Fruit fly (Drosophila melanogaster) whole organism, embryonic: ENCODE data around the gene Upf2.

Source experiments
- Ada2b ChIP-seq: fragments of 200-800 bp; sonication (Bioruptor generic); IDR thresholded peaks from 2 replicates; pipeline ENCODE4 v1.3.6; 2022; ENCODE audit warnings: missing biosample characterization, missing genetic modification characterization
- Awh ChIP-seq: fragments of 200-800 bp; sonication (Bioruptor generic); IDR thresholded peaks from 2 replicates; pipeline ENCODE4, ENCODE4 v1.3.6; 2022; ENCODE audit warnings: missing biosample characterization, missing genetic modification characterization
- CG10959 ChIP-seq: fragments of 200-800 bp; sonication (Bioruptor generic); IDR thresholded peaks from 2 replicates; pipeline ENCODE4 v1.3.6; 2022; ENCODE audit warnings: missing biosample characterization, missing genetic modification characterization
- CG11560 ChIP-seq: fragments of 200-800 bp; sonication (Bioruptor generic); IDR thresholded peaks from 3 replicates; pipeline ENCODE4 v1.3.6; 2022; ENCODE audit warnings: missing biosample characterization, missing genetic modification characterization
- CG12236 ChIP-seq: fragments of 200-800 bp; sonication (Bioruptor generic); optimal IDR thresholded peaks from 2 replicates; lab custom pipeline; 2016; ENCODE audit warnings: missing biosample characterization, missing genetic modification characterization
- CG12299 ChIP-seq: fragments of 200-800 bp; sonication (Bioruptor generic); optimal IDR thresholded peaks from 2 replicates; lab custom pipeline; 2018; ENCODE audit warnings: missing biosample characterization, mild to moderate bottlenecking, missing genetic modification characterization
- CG2116 ChIP-seq: fragments of 200-800 bp; sonication (Bioruptor generic); optimal IDR thresholded peaks from 3 replicates; lab custom pipeline; 2018; ENCODE audit warnings: missing biosample characterization, mild to moderate bottlenecking, missing genetic modification characterization
- CG34422 ChIP-seq: fragments of 200-800 bp; sonication (Bioruptor generic); IDR thresholded peaks from 3 replicates; pipeline ENCODE4 v1.3.6; 2022; ENCODE audit warnings: missing biosample characterization, missing genetic modification characterization
- CG4730 ChIP-seq: fragments of 200-800 bp; sonication (Bioruptor generic); IDR thresholded peaks from 2 replicates; pipeline ENCODE4 v1.3.6; 2022; ENCODE audit warnings: missing biosample characterization, missing genetic modification characterization
- CG7839 ChIP-seq: fragments of 200-800 bp; sonication (Bioruptor generic); optimal IDR thresholded peaks from 3 replicates; lab custom pipeline; 2018; ENCODE audit warnings: missing biosample characterization, mild to moderate bottlenecking, missing genetic modification characterization, moderate library complexity
- CG8388 ChIP-seq: fragments of 200-800 bp; sonication (Bioruptor generic); optimal IDR thresholded peaks from 2 replicates; lab custom pipeline; 2019; ENCODE audit warnings: missing biosample characterization, mild to moderate bottlenecking, missing genetic modification characterization, moderate library complexity
- CG8478 ChIP-seq: fragments of >200 bp; optimal IDR thresholded peaks from 2 replicates; lab custom pipeline; 2018
- CG9437 ChIP-seq: fragments of 200-800 bp; sonication (Bioruptor generic); optimal IDR thresholded peaks from 2 replicates; lab custom pipeline; 2018; ENCODE audit warnings: missing biosample characterization, mild to moderate bottlenecking, missing genetic modification characterization
- CTCF ChIP-seq: fragments of 200-800 bp; sonication (Bioruptor generic); optimal IDR thresholded peaks from 2 replicates; lab custom pipeline; 2017; ENCODE audit warnings: missing biosample characterization, mild to moderate bottlenecking, missing genetic modification characterization, moderate library complexity
- Dad ChIP-seq: fragments of 200-800 bp; sonication (Bioruptor generic); optimal IDR thresholded peaks from 3 replicates; lab custom pipeline; 2016; ENCODE audit warnings: missing biosample characterization, missing genetic modification characterization
- Dfd ChIP-seq, 2 experiments: fragments of >200 bp; optimal IDR thresholded peaks; 2 replicates each; lab custom pipeline; 2017; ENCODE audit warnings: missing biosample characterization in 2 of 2, missing genetic modification characterization in 2 of 2
- HmgD ChIP-seq: fragments of 200-800 bp; sonication (Bioruptor generic); optimal IDR thresholded peaks from 3 replicates; lab custom pipeline; 2016; ENCODE audit warnings: missing biosample characterization, missing genetic modification characterization
- Hsf ChIP-seq: fragments of 200-800 bp; sonication (Bioruptor generic); optimal IDR thresholded peaks from 3 replicates; lab custom pipeline; 2016; ENCODE audit warnings: missing biosample characterization, missing genetic modification characterization
- Lhr ChIP-seq: fragments of 200-800 bp; sonication (Bioruptor generic); optimal IDR thresholded peaks from 3 replicates; lab custom pipeline; 2017; ENCODE audit warnings: mild to moderate bottlenecking, missing biosample characterization, missing genetic modification reagents, missing genetic modification characterization
- Med ChIP-seq: fragments of 200-800 bp; sonication (Bioruptor generic); peaks from one replicate; lab custom pipeline; 2016; ENCODE audit warnings: missing biosample characterization, missing genetic modification characterization, mild to moderate bottlenecking, inconsistent platforms, moderate library complexity
- Pdp1 ChIP-seq, 2 experiments: fragments of 200-800 bp; sonication (Bioruptor generic); optimal IDR thresholded peaks; 3 replicates each; lab custom pipeline; 2016; ENCODE audit warnings: missing biosample characterization in 2 of 2, missing genetic modification characterization in 2 of 2, mild to moderate bottlenecking in 1 of 2, moderate library complexity in 1 of 2
- Stat92E ChIP-seq, 3 experiments: fragments of >200 bp in 2 of 3; fragments of 200-800 bp in 1 of 3; sonication (Bioruptor generic) in 1 of 3; optimal IDR thresholded peaks; 2 replicates each; lab custom pipeline; 2017 to 2019; ENCODE audit warnings: missing biosample characterization in 3 of 3, missing genetic modification characterization in 3 of 3, mild to moderate bottlenecking in 1 of 3, moderate library complexity in 1 of 3
- Xrp1 ChIP-seq: fragments of 200-800 bp; sonication (Bioruptor generic); IDR thresholded peaks from 2 replicates; pipeline ENCODE4 v1.3.6; 2022; ENCODE audit warnings: missing biosample characterization, missing genetic modification characterization
- amos ChIP-seq: fragments of 200-800 bp; sonication (Bioruptor generic); IDR thresholded peaks from 2 replicates; pipeline ENCODE4 v1.3.6; 2022; ENCODE audit warnings: missing biosample characterization, missing genetic modification characterization; ENCODE audit not compliant: partially characterized antibody
- bsh ChIP-seq, 2 experiments: fragments of 200-800 bp; sonication (Bioruptor generic); optimal IDR thresholded peaks; 2 replicates each; lab custom pipeline; 2017 to 2018; ENCODE audit warnings: mild to moderate bottlenecking in 2 of 2, missing biosample characterization in 2 of 2, missing genetic modification characterization in 2 of 2, moderate library complexity in 1 of 2
- cg ChIP-seq: fragments of 200-800 bp; sonication (Bioruptor generic); optimal IDR thresholded peaks from 3 replicates; lab custom pipeline; 2019; ENCODE audit warnings: missing biosample characterization, mild to moderate bottlenecking, missing genetic modification characterization, moderate library complexity
- chm ChIP-seq: fragments of 200-800 bp; sonication (Bioruptor generic); IDR thresholded peaks from 2 replicates; pipeline ENCODE4 v1.3.6; 2022; ENCODE audit warnings: missing biosample characterization, missing genetic modification characterization
- croc ChIP-seq: fragments of 200-800 bp; sonication (Bioruptor generic); conservative IDR thresholded peaks from 3 replicates; pipeline ENCODE4 v1.3.6; 2022; ENCODE audit warnings: missing biosample characterization, missing genetic modification characterization
- da ChIP-seq: fragments of 200-800 bp; sonication (Bioruptor generic); optimal IDR thresholded peaks from 2 replicates; lab custom pipeline; 2016; ENCODE audit warnings: missing biosample characterization, missing genetic modification characterization
- fru ChIP-seq: fragments of >200 bp; optimal IDR thresholded peaks from 2 replicates; lab custom pipeline; 2017
- gcm ChIP-seq: fragments of 200-800 bp; sonication (Bioruptor generic); optimal IDR thresholded peaks from 2 replicates; lab custom pipeline; 2019; ENCODE audit warnings: missing biosample characterization, mild to moderate bottlenecking, missing genetic modification characterization, moderate library complexity
- h ChIP-seq: fragments of >200 bp; optimal IDR thresholded peaks from 2 replicates; lab custom pipeline; 2017
- ind ChIP-seq: fragments of 200-800 bp; sonication (Bioruptor generic); optimal IDR thresholded peaks from 3 replicates; lab custom pipeline; 2016; ENCODE audit warnings: missing biosample characterization, missing genetic modification characterization
- lab ChIP-seq: fragments of 200-800 bp; sonication (Bioruptor generic); optimal IDR thresholded peaks from 3 replicates; lab custom pipeline; 2017; ENCODE audit warnings: missing biosample characterization, missing genetic modification characterization, mild to moderate bottlenecking, moderate library complexity, missing genetic modification reagents
- lbe ChIP-seq: fragments of 200-800 bp; sonication (Bioruptor generic); optimal IDR thresholded peaks from 2 replicates; lab custom pipeline; 2016; ENCODE audit warnings: missing biosample characterization, mild to moderate bottlenecking, missing genetic modification characterization
- otp ChIP-seq: fragments of 200-800 bp; sonication (Bioruptor generic); IDR thresholded peaks from 3 replicates; pipeline ENCODE4, ENCODE4 v1.3.6; 2022; ENCODE audit warnings: missing biosample characterization, missing genetic modification characterization
- pum ChIP-seq: fragments of 200-800 bp; sonication (Bioruptor generic); optimal IDR thresholded peaks from 2 replicates; lab custom pipeline; 2016; ENCODE audit warnings: missing biosample characterization, missing genetic modification characterization
- scrt ChIP-seq: fragments of 200-800 bp; sonication (Bioruptor generic); optimal IDR thresholded peaks from 2 replicates; lab custom pipeline; 2018; ENCODE audit warnings: missing biosample characterization, mild to moderate bottlenecking, missing genetic modification characterization, moderate library complexity
- sd ChIP-seq: fragments of 200-800 bp; sonication (Bioruptor generic); optimal IDR thresholded peaks from 3 replicates; lab custom pipeline; 2018; ENCODE audit warnings: missing biosample characterization, mild to moderate bottlenecking, missing genetic modification characterization, moderate library complexity
- seq ChIP-seq: fragments of 200-800 bp; sonication (Bioruptor generic); IDR thresholded peaks from 2 replicates; pipeline ENCODE4 v1.3.6; 2022; ENCODE audit warnings: missing biosample characterization, missing genetic modification characterization
- sna ChIP-seq: fragments of 200-800 bp; sonication (Bioruptor generic); IDR thresholded peaks from 2 replicates; pipeline ENCODE4 v1.3.6; 2022; ENCODE audit warnings: missing biosample characterization, missing genetic modification characterization; ENCODE audit not compliant: partially characterized antibody
- stc ChIP-seq: fragments of 200-800 bp; sonication (Bioruptor generic); IDR thresholded peaks from 2 replicates; pipeline ENCODE4 v1.3.6; 2022; ENCODE audit warnings: missing biosample characterization, missing genetic modification characterization
- toy ChIP-seq: fragments of 200-800 bp; sonication (Bioruptor generic); IDR thresholded peaks from 2 replicates; pipeline ENCODE4 v1.3.6; 2022; ENCODE audit warnings: missing biosample characterization, missing genetic modification characterization
- trem ChIP-seq: fragments of 200-800 bp; optimal IDR thresholded peaks from 3 replicates; lab custom pipeline; 2019; ENCODE audit warnings: missing biosample characterization, mild to moderate bottlenecking, missing genetic modification characterization, moderate library complexity
- tup ChIP-seq: fragments of 200-800 bp; sonication (Bioruptor generic); optimal IDR thresholded peaks from 2 replicates; lab custom pipeline; 2016; ENCODE audit warnings: missing biosample characterization, mild to moderate bottlenecking, missing genetic modification characterization, moderate library complexity
- z ChIP-seq: fragments of 200-800 bp; sonication (Bioruptor generic); IDR thresholded peaks from 3 replicates; pipeline ENCODE4 v1.3.6; 2022; ENCODE audit warnings: missing biosample characterization, missing genetic modification characterization
- zen ChIP-seq: fragments of 200-800 bp; sonication (Bioruptor generic); optimal IDR thresholded peaks from 3 replicates; lab custom pipeline; 2018; ENCODE audit warnings: missing biosample characterization, mild to moderate bottlenecking, missing genetic modification characterization, moderate library complexity
- zfh2 ChIP-seq: fragments of 200-800 bp; sonication (Bioruptor generic); optimal IDR thresholded peaks from 2 replicates; lab custom pipeline; 2016; ENCODE audit warnings: missing biosample characterization, missing genetic modification characterization

The Upf2 gene

dm6 chrX:8063223-8063674 is 12.0 kb downstream of the Upf2 start (continued):
- TF ChIP-seq toy (GFP tag; lab: Robert Waterston, UW) (no peak), Dad (no peak), Med (peak; percentile 60), bsh (GFP tag; optimal IDR thresholded peaks at IDR 0.05; lab: Kevin White, UChicago) (peak in 1 of 2 experiments; percentile 63), pum (GFP tag; lab: Kevin White, UChicago) (no peak), CG11560 (no peak), scrt (GFP tag; lab: Kevin White, UChicago) (no peak), zen (tag; lab: Kevin White, UChicago) (peak; percentile 10), h (lab: Kevin White, UChicago) (no peak), CG9437 (GFP tag; lab: Kevin White, UChicago) (peak; percentile 5), CG34422 (GFP tag; lab: Robert Waterston, UW) (peak; percentile 39; the same call in 1 of the 3 replicates), otp (GFP tag; lab: Robert Waterston, UW) (0 out of 3 replicates have a peak, but pooled peaks have one; percentile 25), lbe (GFP tag; lab: Kevin White, UChicago) (peak; percentile 36), HmgD (GFP tag; lab: Kevin White, UChicago) (peak; percentile 5), Ada2b (GFP tag; lab: Robert Waterston, UW) (no peak)
- TF ChIP-seq, all 482 proteins: peak for 37

- TF ChIP-seq z (peak; percentile 70; the same call in 2 of the 3 replicates), Hsf (GFP tag; lab: Kevin White, UChicago) (no peak), zfh2 (GFP tag; lab: Kevin White, UChicago) (no peak), stc (GFP tag; lab: Robert Waterston, UW) (peak; percentile 5; the same call in 1 of the 2 replicates), chm (GFP tag; lab: Robert Waterston, UW) (0 out of 2 replicates have a peak, but pooled peaks have one; percentile 8), amos (no peak)
- TF ChIP-seq, all 482 proteins: peak for 3
Measured at dm6 chrX:8062180-8062480, 13.1 kb downstream of the Upf2 start.

dm6 chrX:8061392-8062179 is 13.7 kb downstream of the Upf2 start, which contains the start of gene mys:
Gene mys (plus strand): TSS chrX:8061645.
- TF ChIP-seq CG12299: no peak
- no peak for TF ChIP-seq Stat92E (GFP tag; optimal IDR thresholded peaks at IDR 0.05; lab: Kevin White, UChicago)
- TF ChIP-seq lab (GFP tag; lab: Kevin White, UChicago): peak; percentile 77
- TF ChIP-seq gcm: peak; percentile 4
- TF ChIP-seq trem (tag; lab: Kevin White, UChicago): peak; percentile 75
- TF ChIP-seq CG2116: peak; percentile 97
- TF ChIP-seq Dfd (GFP tag; optimal IDR thresholded peaks at IDR 0.05; lab: Kevin White, UChicago): no peak
- TF ChIP-seq CG7839: peak; percentile 54
- no peak for TF ChIP-seq sd (tag; lab: Kevin White, UChicago)
- TF ChIP-seq CTCF (GFP tag; lab: Kevin White, UChicago): peak; percentile 60
- TF ChIP-seq fru (lab: Kevin White, UChicago): no peak
- TF ChIP-seq da (GFP tag; lab: Kevin White, UChicago): peak; percentile 52
- peak; percentile 95 for TF ChIP-seq Lhr (GFP tag; lab: Kevin White, UChicago)
- TF ChIP-seq Awh: no peak
- peak; percentile 20 for TF ChIP-seq CG8388 (GFP tag; lab: Kevin White, UChicago)
- no peak for TF ChIP-seq tup (GFP tag; lab: Kevin White, UChicago)
- TF ChIP-seq croc: peak; percentile 30; the same call in 1 of the 3 replicates
- TF ChIP-seq cg: peak; percentile 81
- TF ChIP-seq Pdp1 (GFP tag; optimal IDR thresholded peaks at IDR 0.05; lab: Kevin White, UChicago): peak; percentile 58 to 68
- peak; percentile 89 for TF ChIP-seq sna
- peak; percentile 64 for TF ChIP-seq Xrp1
- peak; percentile 23; the same call in 1 of the 2 replicates for TF ChIP-seq CG10959
- no peak for TF ChIP-seq CG8478
- TF ChIP-seq ind (GFP tag; lab: Kevin White, UChicago): peak; percentile 71
- TF ChIP-seq CG12236 (GFP tag; lab: Kevin White, UChicago): peak; percentile 43
- TF ChIP-seq seq (GFP tag; lab: Robert Waterston, UW): peak; percentile 76
- TF ChIP-seq CG4730: 0 out of 2 replicates have a peak, but pooled peaks have one; percentile 36
